Worm (Caenorhabditis elegans) whole organism, L4/young adult: ENCODE measurements around the gene hil-7.

ENCODE experiments used
- W03F9.2 ChIP-seq: fragments of 150-350 bp; optimal IDR thresholded peaks from 2 replicates; lab custom pipeline; 2014; ENCODE audit warnings: missing biosample characterization, missing genetic modification characterization
- dao-5 ChIP-seq: sonication (generic microtip); optimal IDR thresholded peaks from 2 replicates; lab custom pipeline; 2016; ENCODE audit warnings: missing genotype, missing genetic modification characterization, moderate library complexity, missing compliant biosample characterization
- him-1 ChIP-seq: sonication (generic microtip); optimal IDR thresholded peaks from 2 replicates; lab custom pipeline; 2016; ENCODE audit warnings: missing genotype, missing genetic modification reagents, missing genetic modification characterization, missing compliant biosample characterization

DNA sequence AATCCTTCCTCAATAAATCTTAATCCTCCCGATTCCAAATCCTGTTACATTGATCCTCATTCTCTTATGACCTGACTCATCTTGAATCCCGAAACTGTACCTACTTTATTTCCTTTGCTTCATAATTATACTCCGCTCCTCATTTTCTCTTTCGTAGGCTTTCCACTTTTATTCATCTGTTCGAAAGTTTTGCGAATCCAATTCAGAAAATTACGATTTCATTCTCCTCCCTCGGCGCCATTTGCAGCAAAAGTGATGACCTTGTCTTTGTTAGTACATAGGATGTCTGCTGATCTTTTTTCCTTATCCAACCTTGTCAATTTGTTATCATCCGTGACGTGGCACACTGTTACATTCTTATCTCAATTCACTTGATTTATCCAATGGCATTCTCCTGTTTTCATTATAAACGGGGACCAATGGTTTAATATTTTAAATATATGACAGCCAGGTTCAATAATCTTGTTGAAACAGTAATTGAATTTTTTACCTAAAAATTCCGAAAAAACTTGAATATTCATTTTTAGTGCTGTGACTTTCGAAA lies 6.4 kb downstream of the hil-7 start:
- TF ChIP-seq W03F9.2 (tag; lab: Kevin White, UChicago) (no peak), dao-5 (tag; lab: Kevin White, UChicago) (no peak), him-1 (no peak)
